Fruit fly (Drosophila melanogaster): ENCODE measurements around the gene RpS4.

Gene RpS4

DNA sequence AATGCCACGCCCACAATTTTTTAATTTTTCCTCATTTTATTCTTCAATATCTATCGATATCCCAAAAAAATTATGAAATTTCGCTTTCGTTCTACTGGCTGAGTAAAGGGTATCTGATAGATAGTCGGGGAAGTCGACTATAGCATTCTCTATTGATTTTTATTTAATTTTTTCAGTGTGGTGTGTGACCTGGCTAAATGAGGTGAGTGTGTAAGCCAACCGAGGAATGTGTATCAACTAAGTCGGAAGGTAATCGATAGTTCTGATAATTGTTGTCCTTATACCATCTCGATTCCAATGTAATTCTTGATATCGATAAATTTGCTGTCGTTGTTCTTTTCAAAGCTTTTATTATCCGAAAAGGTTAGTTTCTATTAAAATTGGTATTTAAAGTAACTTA lies 35.1 kb upstream of the RpS4 start, which contains the start of gene CG11263 (continued):
- TF ChIP-seq CG2116 (GFP tag; optimal IDR thresholded peaks at IDR 0.05): peak; percentile 59
- TF ChIP-seq fd3F (GFP tag; optimal IDR thresholded peaks at IDR 0.05): no peak
- no peak for TF ChIP-seq Lpt (GFP tag; optimal IDR thresholded peaks at IDR 0.05)
- TF ChIP-seq sens (GFP tag): peak; percentile 88
- peak; percentile 46 for TF ChIP-seq CG10267 (tag; optimal IDR thresholded peaks at IDR 0.05)
- TF ChIP-seq dpn (GFP tag; optimal IDR thresholded peaks at IDR 0.05): peak; percentile 57 to 62
- TF ChIP-seq chif (GFP tag; optimal IDR thresholded peaks at IDR 0.05): peak; percentile 47 to 49
- peak; percentile 45 for TF ChIP-seq CG18764 (GFP tag; optimal IDR thresholded peaks at IDR 0.05)
- peak; percentile 12 for TF ChIP-seq CG13775 (GFP tag; optimal IDR thresholded peaks at IDR 0.05)
- TF ChIP-seq CG6813 (GFP tag; optimal IDR thresholded peaks at IDR 0.05): no peak
- TF ChIP-seq stwl (tag; optimal IDR thresholded peaks at IDR 0.05): peak; percentile 97
- peak; percentile 29; the same call in 1 of the 2 replicates for TF ChIP-seq CG32772 (GFP tag; IDR thresholded peaks at IDR 0.05)
- peak; percentile 38 for TF ChIP-seq CG1792 (GFP tag; optimal IDR thresholded peaks at IDR 0.05)
- TF ChIP-seq Kr (GFP tag; optimal IDR thresholded peaks at IDR 0.05): no peak
- TF ChIP-seq chn (GFP tag; optimal IDR thresholded peaks at IDR 0.05): peak; percentile 53
- TF ChIP-seq Myb (GFP tag; optimal IDR thresholded peaks at IDR 0.05): peak; percentile 79
- peak; percentile 1 for TF ChIP-seq CG1602 (GFP tag; optimal IDR thresholded peaks at IDR 0.05)
- TF ChIP-seq CG2202 (tag; optimal IDR thresholded peaks at IDR 0.05): no peak
- no peak for TF ChIP-seq CG7745 (tag; optimal IDR thresholded peaks at IDR 0.05)
- TF ChIP-seq pum (GFP tag; optimal IDR thresholded peaks at IDR 0.05): peak; percentile 24
- no peak for TF ChIP-seq grau (tag; optimal IDR thresholded peaks at IDR 0.05)
- TF ChIP-seq CG10147 (GFP tag; optimal IDR thresholded peaks at IDR 0.05): no peak
- TF ChIP-seq fd102C (GFP tag; optimal IDR thresholded peaks at IDR 0.05): no peak
- TF ChIP-seq fru (optimal IDR thresholded peaks at IDR 0.05): no peak
- TF ChIP-seq HLH54F (GFP tag; optimal IDR thresholded peaks at IDR 0.05): peak; percentile 64
- no peak for TF ChIP-seq CG2875 (GFP tag; optimal IDR thresholded peaks at IDR 0.05)
- no peak; the same call in 1 of the 2 replicates for TF ChIP-seq slbo (GFP tag; IDR thresholded peaks at IDR 0.05)
- no peak for TF ChIP-seq org-1 (GFP tag; optimal IDR thresholded peaks at IDR 0.05)
- no peak for TF ChIP-seq CG8388 (GFP tag; optimal IDR thresholded peaks at IDR 0.05)
- TF ChIP-seq CG17359 (tag; optimal IDR thresholded peaks at IDR 0.05): peak; percentile 40
- no peak for TF ChIP-seq gsb (GFP tag; IDR thresholded peaks at IDR 0.05)
- peak; percentile 64; the same call in 1 of the 2 replicates for TF ChIP-seq MBD-R2 (GFP tag; IDR thresholded peaks at IDR 0.05)
- TF ChIP-seq mam (GFP tag; optimal IDR thresholded peaks at IDR 0.05): peak; percentile 71
- TF ChIP-seq Pdp1 (GFP tag; optimal IDR thresholded peaks at IDR 0.05): peak in 1 of 2 experiments; percentile 31
- no peak for TF ChIP-seq CG7556 (GFP tag; optimal IDR thresholded peaks at IDR 0.05)
- no peak for TF ChIP-seq trh (GFP tag; optimal IDR thresholded peaks at IDR 0.05)
- no peak for TF ChIP-seq CG3838 (GFP tag; optimal IDR thresholded peaks at IDR 0.05)
- TF ChIP-seq nerfin-1 (tag; optimal IDR thresholded peaks at IDR 0.05): no peak
- TF ChIP-seq CG17802 (tag; optimal IDR thresholded peaks at IDR 0.05): no peak
- peak; percentile 44; the same call in 1 of the 2 replicates for TF ChIP-seq CG31441 (GFP tag; IDR thresholded peaks at IDR 0.05)
- no peak; the same call in 1 of the 2 replicates for TF ChIP-seq tna (GFP tag; IDR thresholded peaks at IDR 0.05; ENCODE audit: partially characterized antibody)
- TF ChIP-seq CG11093 (GFP tag; IDR thresholded peaks at IDR 0.05): no peak
- peak; percentile 7 for TF ChIP-seq CG5245 (GFP tag; optimal IDR thresholded peaks at IDR 0.05)
- peak; percentile 94 for TF ChIP-seq Med (GFP tag)
- no peak for TF ChIP-seq Sox100B (GFP tag; optimal IDR thresholded peaks at IDR 0.05)
- no peak for TF ChIP-seq CG5180 (GFP tag; optimal IDR thresholded peaks at IDR 0.05)
- TF ChIP-seq cato (GFP tag; optimal IDR thresholded peaks at IDR 0.05; ENCODE audit: borderline replicate concordance): no peak
- no peak for TF ChIP-seq corto (GFP tag; optimal IDR thresholded peaks at IDR 0.05)
- peak; percentile 58; the same call in 1 of the 2 replicates for TF ChIP-seq vvl (GFP tag; IDR thresholded peaks at IDR 0.05)
- peak; percentile 29; the same call in 1 of the 3 replicates for TF ChIP-seq Aef1 (GFP tag; IDR thresholded peaks at IDR 0.05)
- TF ChIP-seq HHEX (GFP tag; optimal IDR thresholded peaks at IDR 0.05): no peak
